Fruit fly (Drosophila melanogaster): ENCODE results near the gene mri.
A peak's percentile ranks its signal among the peaks of the same experiment; 100 is the strongest.

The mri gene

DNA sequence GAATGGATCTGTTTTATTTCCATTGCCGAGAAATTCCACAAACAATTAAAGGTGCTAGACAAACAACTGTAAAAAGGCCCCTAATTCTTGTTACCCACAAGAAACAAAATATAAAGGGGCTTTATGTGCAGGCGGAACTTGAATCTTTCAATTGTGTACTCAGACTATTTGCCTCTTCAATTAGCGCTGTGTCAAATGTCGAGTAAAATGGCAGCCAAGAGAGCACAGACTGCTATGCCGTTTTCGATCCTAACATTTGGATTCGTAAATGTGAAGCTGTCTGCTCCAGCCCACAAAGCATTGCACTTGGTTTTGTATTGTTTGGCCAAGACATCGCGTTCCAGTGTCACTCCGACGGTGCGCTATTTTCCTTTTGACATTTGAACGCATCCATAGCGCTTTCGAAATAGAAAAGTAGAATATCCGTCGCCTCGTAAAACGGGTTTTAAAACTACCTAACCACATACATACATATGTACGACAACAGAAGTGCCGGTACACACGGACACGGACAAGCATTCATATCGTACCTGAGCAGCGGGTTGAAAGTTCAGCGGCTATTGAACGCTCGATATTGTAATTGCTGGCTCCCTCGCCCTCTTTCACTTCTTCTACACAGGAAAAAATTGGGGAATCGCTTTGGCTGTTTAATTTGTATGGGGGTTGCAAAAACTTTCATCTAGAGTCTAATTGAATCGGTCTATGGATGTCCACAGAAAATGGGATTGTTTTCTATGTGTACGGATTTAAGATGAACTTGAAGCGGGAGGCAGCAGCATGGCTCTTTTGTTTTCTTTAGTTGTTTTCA lies 33.8 kb upstream of the mri start (continued):
- TF ChIP-seq Hr38 (GFP tag; optimal IDR thresholded peaks at IDR 0.05) (no peak), CG6163 (GFP tag; IDR thresholded peaks at IDR 0.05) (peak; percentile 67), vri (GFP tag; optimal IDR thresholded peaks at IDR 0.05) (peak; percentile 36), CG6276 (GFP tag; optimal IDR thresholded peaks at IDR 0.05) (peak; percentile 62), Lpt (GFP tag; optimal IDR thresholded peaks at IDR 0.05) (peak; percentile 60), CG8119 (GFP tag; IDR thresholded peaks at IDR 0.05) (peak; percentile 54; the same call in 1 of the 3 replicates), CG16779 (tag; optimal IDR thresholded peaks at IDR 0.05) (no peak), dac (GFP tag; optimal IDR thresholded peaks at IDR 0.05) (peak; percentile 0), cyc (GFP tag; optimal IDR thresholded peaks at IDR 0.05) (peak; percentile 46), Ets21C (GFP tag; optimal IDR thresholded peaks at IDR 0.05) (peak; percentile 33), Sox14 (GFP tag; optimal IDR thresholded peaks at IDR 0.05) (peak; percentile 48), CG6792 (GFP tag; optimal IDR thresholded peaks at IDR 0.05) (peak; percentile 59), CG31627 (GFP tag; optimal IDR thresholded peaks at IDR 0.05) (peak; percentile 35), acj6 (GFP tag; optimal IDR thresholded peaks at IDR 0.05) (peak; percentile 29), dsx (GFP tag; optimal IDR thresholded peaks at IDR 0.05; ENCODE audit: poor library complexity, severe bottlenecking) (peak; percentile 45), Hr4 (GFP tag; optimal IDR thresholded peaks at IDR 0.05) (peak; percentile 66), CG8632 (GFP tag; optimal IDR thresholded peaks at IDR 0.05) (no peak)

DNA sequence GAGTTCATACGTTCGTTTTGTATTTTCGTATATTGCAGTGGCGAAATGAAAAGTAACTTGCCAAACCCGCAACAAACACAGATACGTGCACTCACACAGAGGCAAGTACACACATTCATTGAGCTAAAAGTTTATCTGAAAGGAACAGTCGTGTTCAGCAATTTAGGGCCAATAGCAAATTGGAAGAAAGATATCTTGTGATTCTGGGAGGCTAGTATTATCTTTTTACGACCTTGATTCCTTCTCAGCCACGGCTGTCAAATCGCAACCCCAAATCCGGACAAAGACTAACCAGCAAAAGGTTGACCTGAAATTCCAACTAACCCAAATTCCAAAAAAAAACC lies 33.2 kb upstream of the mri start:
- TF ChIP-seq pdm3 (GFP tag; optimal IDR thresholded peaks at IDR 0.05), result no peak
- TF ChIP-seq CG9139 (GFP tag; optimal IDR thresholded peaks at IDR 0.05), result no peak
- TF ChIP-seq CG8119 (GFP tag; IDR thresholded peaks at IDR 0.05), result 0 out of 3 replicates have a peak, but pooled peaks have one; percentile 9
- TF ChIP-seq Met (GFP tag; optimal IDR thresholded peaks at IDR 0.05), result peak; percentile 28
- TF ChIP-seq Blimp-1 (GFP tag; optimal IDR thresholded peaks at IDR 0.05), result peak; percentile 25
- peak; percentile 1 for TF ChIP-seq CG31627 (GFP tag; optimal IDR thresholded peaks at IDR 0.05)
- TF ChIP-seq spab (GFP tag; optimal IDR thresholded peaks at IDR 0.05), result no peak
- peak; percentile 56 for TF ChIP-seq svp (GFP tag)
- peak; percentile 35 for TF ChIP-seq lz (GFP tag; optimal IDR thresholded peaks at IDR 0.05)
- peak; percentile 4 for TF ChIP-seq CG8632 (GFP tag; optimal IDR thresholded peaks at IDR 0.05)
- TF ChIP-seq cyc (GFP tag; optimal IDR thresholded peaks at IDR 0.05), result peak; percentile 28
- peak; percentile 2 for TF ChIP-seq CG3919 (GFP tag; optimal IDR thresholded peaks at IDR 0.05)
- peak; percentile 49 for TF ChIP-seq esn (GFP tag; optimal IDR thresholded peaks at IDR 0.05)
- TF ChIP-seq CG11762 (GFP tag; optimal IDR thresholded peaks at IDR 0.05; ENCODE audit: insufficient read depth), result no peak
- TF ChIP-seq OdsH (GFP tag; optimal IDR thresholded peaks at IDR 0.05), result no peak

- TF ChIP-seq Eip78C (GFP tag) (peak; percentile 21), CG11762 (GFP tag; optimal IDR thresholded peaks at IDR 0.05; ENCODE audit: insufficient read depth) (no peak)
Measured at dm6 chr3L:171729-172128, 28.2 kb upstream of the mri start.

DNA sequence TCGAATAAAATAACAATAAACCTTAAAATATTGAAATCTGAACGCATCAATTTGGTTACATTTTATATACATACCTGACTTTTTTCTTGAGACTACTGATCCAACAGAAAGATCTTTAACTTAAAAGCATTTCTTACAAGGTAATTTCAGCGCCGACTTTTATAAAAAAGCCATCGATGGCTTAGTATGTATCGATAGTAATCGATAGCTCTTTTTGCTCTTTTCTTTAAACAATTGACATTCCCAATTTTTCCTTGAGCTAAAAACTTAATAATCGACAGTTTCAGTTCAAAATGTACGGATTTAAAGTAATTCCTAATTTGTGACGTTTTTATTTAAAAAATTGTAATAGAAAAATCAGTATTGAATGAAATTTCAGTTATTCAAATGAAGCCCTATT lies 25.5 kb upstream of the mri start:
- TF ChIP-seq achi (GFP tag; optimal IDR thresholded peaks at IDR 0.05) (peak; percentile 28), dsx (GFP tag; optimal IDR thresholded peaks at IDR 0.05; ENCODE audit: poor library complexity, severe bottlenecking) (peak; percentile 36), Eip78C (GFP tag) (peak; percentile 49), Lpt (GFP tag; optimal IDR thresholded peaks at IDR 0.05) (no peak), esn (GFP tag; optimal IDR thresholded peaks at IDR 0.05) (peak; percentile 24)

- TF ChIP-seq Sox102F (GFP tag; optimal IDR thresholded peaks at IDR 0.05) (no peak), CG6808 (GFP tag; optimal IDR thresholded peaks at IDR 0.05) (no peak), CG6854 (GFP tag; optimal IDR thresholded peaks at IDR 0.05) (peak; percentile 8), CG31627 (GFP tag; optimal IDR thresholded peaks at IDR 0.05) (no peak), CG4318 (GFP tag; optimal IDR thresholded peaks at IDR 0.05) (no peak), Lpt (GFP tag; optimal IDR thresholded peaks at IDR 0.05) (no peak), Eip75B (GFP tag; optimal IDR thresholded peaks at IDR 0.05) (no peak), fkh (GFP tag; optimal IDR thresholded peaks at IDR 0.05) (peak; percentile 28), Hr39 (GFP tag; optimal IDR thresholded peaks at IDR 0.05) (no peak), Ets96B (tag; optimal IDR thresholded peaks at IDR 0.05) (no peak), CG1621 (tag; optimal IDR thresholded peaks at IDR 0.05) (peak; percentile 18), CG16779 (tag; optimal IDR thresholded peaks at IDR 0.05) (no peak), Smox (GFP tag; optimal IDR thresholded peaks at IDR 0.05) (no peak), net (GFP tag; optimal IDR thresholded peaks at IDR 0.05) (no peak), OdsH (GFP tag; optimal IDR thresholded peaks at IDR 0.05) (no peak), cyc (GFP tag; optimal IDR thresholded peaks at IDR 0.05) (no peak), CG10631 (GFP tag; optimal IDR thresholded peaks at IDR 0.05) (no peak), Eip78C (GFP tag) (peak; percentile 63), CG6792 (GFP tag; optimal IDR thresholded peaks at IDR 0.05) (no peak), Gug (GFP tag; IDR thresholded peaks at IDR 0.05) (no peak)
Measured at dm6 chr3L:175949-176348, 24.0 kb upstream of the mri start, which contains the start of gene CG7049. Gene CG7049 (minus strand): TSS chr3L:176228.

Measured in whole organism, prepupa.